Fruit fly (Drosophila melanogaster) whole organism, embryonic: ENCODE measurements around the gene CG8006.

Source experiments
- CG10462 ChIP-seq: fragments of 200-800 bp; sonication (Bioruptor generic); optimal IDR thresholded peaks from 2 replicates; lab custom pipeline; 2016; ENCODE audit warnings: missing biosample characterization, missing genetic modification characterization
- CG11085 ChIP-seq: fragments of 200-800 bp; sonication (Bioruptor generic); IDR thresholded peaks from 2 replicates; pipeline ENCODE4 v1.3.6; 2022; ENCODE audit warnings: missing biosample characterization, missing genetic modification characterization
- CG11398 ChIP-seq: fragments of 200-800 bp; sonication (Bioruptor generic); optimal IDR thresholded peaks from 2 replicates; lab custom pipeline; 2016; ENCODE audit warnings: missing biosample characterization, missing genetic modification characterization
- CG12391 ChIP-seq: fragments of 200-800 bp; sonication (Bioruptor generic); optimal IDR thresholded peaks from 3 replicates; lab custom pipeline; 2018; ENCODE audit warnings: missing biosample characterization, mild to moderate bottlenecking, missing genetic modification characterization, moderate library complexity
- CG14860 ChIP-seq: fragments of 200-800 bp; sonication (Bioruptor generic); IDR thresholded peaks from 3 replicates; pipeline ENCODE4 v1.3.6; 2022; ENCODE audit warnings: missing biosample characterization, missing genetic modification characterization; ENCODE audit not compliant: partially characterized antibody
- CG15269 ChIP-seq: fragments of 200-800 bp; sonication (Bioruptor generic); optimal IDR thresholded peaks from 2 replicates; lab custom pipeline; 2018; ENCODE audit warnings: missing biosample characterization, mild to moderate bottlenecking, missing genetic modification characterization, moderate library complexity
- CG17359 ChIP-seq: fragments of 200-800 bp; sonication (Bioruptor generic); optimal IDR thresholded peaks from 3 replicates; lab custom pipeline; 2018; ENCODE audit warnings: missing biosample characterization, mild to moderate bottlenecking, missing genetic modification characterization, moderate library complexity
- CG17612 ChIP-seq: fragments of 200-800 bp; sonication (Bioruptor generic); IDR thresholded peaks from 2 replicates; pipeline ENCODE4 v1.3.6; 2022; ENCODE audit warnings: missing biosample characterization, missing genetic modification characterization
- CG18011 ChIP-seq: fragments of 200-800 bp; sonication (Bioruptor generic); optimal IDR thresholded peaks from 2 replicates; lab custom pipeline; 2017; ENCODE audit warnings: missing biosample characterization, missing genetic modification characterization, mild to moderate bottlenecking, moderate library complexity, missing genotype
- CG18764 ChIP-seq: fragments of 200-800 bp; sonication (Bioruptor generic); optimal IDR thresholded peaks from 3 replicates; lab custom pipeline; 2016; ENCODE audit warnings: missing biosample characterization, missing genetic modification characterization
- CG2202 ChIP-seq: fragments of 200-800 bp; sonication (Bioruptor generic); optimal IDR thresholded peaks from 2 replicates; lab custom pipeline; 2018; ENCODE audit warnings: missing biosample characterization, mild to moderate bottlenecking, missing genetic modification characterization
- CG33557 ChIP-seq: fragments of 200-800 bp; sonication (Bioruptor generic); optimal IDR thresholded peaks from 2 replicates; lab custom pipeline; 2019; ENCODE audit warnings: missing biosample characterization, mild to moderate bottlenecking, missing genetic modification characterization, moderate library complexity
- CG3847 ChIP-seq: fragments of 200-800 bp; sonication (Bioruptor generic); IDR thresholded peaks from 2 replicates; pipeline ENCODE4 v1.3.6; 2022; ENCODE audit warnings: missing biosample characterization, missing genetic modification characterization
- CG4617 ChIP-seq: fragments of 200-800 bp; sonication (Bioruptor generic); optimal IDR thresholded peaks from 3 replicates; lab custom pipeline; 2016; ENCODE audit warnings: missing biosample characterization, missing genetic modification characterization, borderline replicate concordance
- CG6175 ChIP-seq: fragments of 200-800 bp; sonication (Bioruptor generic); IDR thresholded peaks from 3 replicates; pipeline ENCODE4 v1.3.6; 2022; ENCODE audit warnings: missing biosample characterization, missing genetic modification characterization
- CG7372 ChIP-seq: fragments of 200-800 bp; sonication (Bioruptor generic); IDR thresholded peaks from 2 replicates; pipeline ENCODE4 v1.3.6; 2022; ENCODE audit warnings: missing biosample characterization, missing genetic modification characterization
- CG7556 ChIP-seq: fragments of 200-800 bp; sonication (Bioruptor generic); optimal IDR thresholded peaks from 2 replicates; lab custom pipeline; 2017; ENCODE audit warnings: missing biosample characterization, mild to moderate bottlenecking, missing genetic modification characterization
- CG8290 ChIP-seq, 3 experiments: fragments of 200-800 bp; sonication (Bioruptor generic); optimal IDR thresholded peaks; 2 replicates each; lab custom pipeline; 2016 to 2019; ENCODE audit warnings: missing biosample characterization in 3 of 3, missing genetic modification characterization in 3 of 3, mild to moderate bottlenecking in 2 of 3, moderate library complexity in 1 of 3
- CG9876 ChIP-seq: fragments of 200-800 bp; sonication (Bioruptor generic); optimal IDR thresholded peaks from 2 replicates; lab custom pipeline; 2016; ENCODE audit warnings: missing biosample characterization, missing genetic modification characterization
- D19A ChIP-seq: fragments of 200-800 bp; optimal IDR thresholded peaks from 3 replicates; lab custom pipeline; 2019; ENCODE audit warnings: missing biosample characterization, mild to moderate bottlenecking, missing genetic modification characterization, moderate library complexity
- Doc3 ChIP-seq: fragments of 200-800 bp; sonication (Bioruptor generic); IDR thresholded peaks from 3 replicates; pipeline ENCODE4 v1.3.6; 2022; ENCODE audit warnings: missing biosample characterization, missing genetic modification characterization; ENCODE audit not compliant: partially characterized antibody
- Gsc ChIP-seq: fragments of 200-800 bp; sonication (Bioruptor generic); IDR thresholded peaks from 2 replicates; pipeline ENCODE4 v1.3.6; 2022; ENCODE audit warnings: missing biosample characterization, missing genetic modification characterization
- HmgZ ChIP-seq: fragments of 200-800 bp; sonication (Bioruptor generic); optimal IDR thresholded peaks from 2 replicates; lab custom pipeline; 2018; ENCODE audit warnings: missing biosample characterization, mild to moderate bottlenecking, missing genetic modification characterization
- Lpt ChIP-seq: fragments of >200 bp; optimal IDR thresholded peaks from 2 replicates; lab custom pipeline; 2018; ENCODE audit warnings: missing biosample characterization, missing genetic modification characterization
- Myb ChIP-seq: fragments of 200-800 bp; sonication (Bioruptor generic); optimal IDR thresholded peaks from 2 replicates; lab custom pipeline; 2016; ENCODE audit warnings: missing biosample characterization, missing genetic modification characterization
- NC2α ChIP-seq: fragments of 200-800 bp; sonication (Bioruptor generic); optimal IDR thresholded peaks from 2 replicates; lab custom pipeline; 2016; ENCODE audit warnings: missing biosample characterization, missing genetic modification characterization
- NC2β ChIP-seq: fragments of 200-800 bp; sonication (Bioruptor generic); optimal IDR thresholded peaks from 2 replicates; lab custom pipeline; 2016; ENCODE audit warnings: missing biosample characterization, missing genetic modification characterization
- NfI ChIP-seq: fragments of 200-800 bp; sonication (Bioruptor generic); optimal IDR thresholded peaks from 3 replicates; lab custom pipeline; 2018; ENCODE audit warnings: missing biosample characterization, mild to moderate bottlenecking, missing genetic modification characterization, moderate library complexity
- Ravus ChIP-seq: fragments of 200-800 bp; sonication (Bioruptor generic); IDR thresholded peaks from 2 replicates; pipeline ENCODE4 v1.3.6; 2022; ENCODE audit warnings: missing biosample characterization, missing genetic modification characterization
- ara ChIP-seq: fragments of 200-800 bp; sonication (Bioruptor generic); IDR thresholded peaks from 2 replicates; pipeline ENCODE4 v1.3.6; 2022; ENCODE audit warnings: missing biosample characterization, missing genetic modification characterization
- az2 ChIP-seq: fragments of 200-800 bp; sonication (Bioruptor generic); optimal IDR thresholded peaks from 3 replicates; lab custom pipeline; 2016; ENCODE audit warnings: missing biosample characterization, missing genetic modification characterization
- bigmax ChIP-seq: fragments of 200-800 bp; sonication (Bioruptor generic); optimal IDR thresholded peaks from 2 replicates; lab custom pipeline; 2018; ENCODE audit warnings: missing biosample characterization, mild to moderate bottlenecking, missing genetic modification characterization
- bsh ChIP-seq, 2 experiments: fragments of 200-800 bp; sonication (Bioruptor generic); optimal IDR thresholded peaks; 2 replicates each; lab custom pipeline; 2017 to 2018; ENCODE audit warnings: mild to moderate bottlenecking in 2 of 2, missing biosample characterization in 2 of 2, missing genetic modification characterization in 2 of 2, moderate library complexity in 1 of 2
- caup ChIP-seq: fragments of 200-800 bp; sonication (Bioruptor generic); optimal IDR thresholded peaks from 3 replicates; lab custom pipeline; 2017; ENCODE audit warnings: missing biosample characterization, mild to moderate bottlenecking, missing genetic modification characterization, moderate library complexity; ENCODE audit not compliant: severe bottlenecking
- dimm ChIP-seq: fragments of 200-800 bp; sonication (Bioruptor generic); IDR thresholded peaks from 2 replicates; pipeline ENCODE4 v1.3.6; 2022; ENCODE audit warnings: missing biosample characterization, missing genetic modification characterization
- dmrt99B ChIP-seq: fragments of 200-800 bp; sonication (Bioruptor generic); optimal IDR thresholded peaks from 2 replicates; lab custom pipeline; 2018; ENCODE audit warnings: missing biosample characterization, mild to moderate bottlenecking, missing genetic modification characterization, moderate library complexity
- ftz-f1 ChIP-seq: fragments of 200-800 bp; sonication (Bioruptor generic); optimal IDR thresholded peaks from 2 replicates; lab custom pipeline; 2016; ENCODE audit warnings: missing biosample characterization, missing genetic modification characterization
- gfzf ChIP-seq: fragments of 200-800 bp; sonication (Bioruptor generic); optimal IDR thresholded peaks from 2 replicates; lab custom pipeline; 2016; ENCODE audit warnings: missing biosample characterization, mild to moderate bottlenecking, missing genetic modification characterization, moderate library complexity
- ham ChIP-seq: fragments of 200-800 bp; sonication (Bioruptor generic); IDR thresholded peaks from 2 replicates; pipeline ENCODE4 v1.3.6; 2022; ENCODE audit warnings: missing biosample characterization, missing genetic modification characterization
- hbn ChIP-seq: fragments of 200-800 bp; sonication (Bioruptor generic); IDR thresholded peaks from 2 replicates; pipeline ENCODE4 v1.3.6; 2022; ENCODE audit warnings: missing biosample characterization, missing genetic modification characterization; ENCODE audit not compliant: partially characterized antibody
- kah ChIP-seq: fragments of 200-800 bp; sonication (Bioruptor generic); optimal IDR thresholded peaks from 2 replicates; lab custom pipeline; 2018; ENCODE audit warnings: missing biosample characterization, mild to moderate bottlenecking, missing genetic modification characterization
- nerfin-1 ChIP-seq: fragments of 200-800 bp; sonication (Bioruptor generic); optimal IDR thresholded peaks from 3 replicates; lab custom pipeline; 2019; ENCODE audit warnings: missing biosample characterization, mild to moderate bottlenecking, missing genetic modification characterization, moderate library complexity
- onecut ChIP-seq: fragments of 200-800 bp; sonication (Bioruptor generic); IDR thresholded peaks from 2 replicates; pipeline ENCODE4 v1.3.6; 2022; ENCODE audit warnings: missing biosample characterization, missing genetic modification characterization
- p53 ChIP-seq: fragments of 200-800 bp; sonication (Bioruptor generic); optimal IDR thresholded peaks from 2 replicates; lab custom pipeline; 2016; ENCODE audit warnings: missing biosample characterization, missing genetic modification characterization
- psq ChIP-seq: fragments of 200-800 bp; sonication (Bioruptor generic); optimal IDR thresholded peaks from 2 replicates; lab custom pipeline; 2017; ENCODE audit warnings: missing biosample characterization, missing genetic modification characterization
- pum ChIP-seq: fragments of 200-800 bp; sonication (Bioruptor generic); optimal IDR thresholded peaks from 2 replicates; lab custom pipeline; 2016; ENCODE audit warnings: missing biosample characterization, missing genetic modification characterization
- ro ChIP-seq: fragments of 200-800 bp; sonication (Bioruptor generic); IDR thresholded peaks from 2 replicates; pipeline ENCODE4 v1.3.6; 2022; ENCODE audit warnings: missing biosample characterization, missing genetic modification characterization
- sob ChIP-seq: fragments of 200-800 bp; sonication (Bioruptor generic); IDR thresholded peaks from 2 replicates; pipeline ENCODE4 v1.3.6; 2022; ENCODE audit warnings: missing biosample characterization, missing genetic modification characterization
- stwl ChIP-seq: fragments of 200-800 bp; sonication (Bioruptor generic); optimal IDR thresholded peaks from 3 replicates; lab custom pipeline; 2018; ENCODE audit warnings: missing biosample characterization, mild to moderate bottlenecking, missing genetic modification characterization, moderate library complexity
- tna ChIP-seq: fragments of 200-800 bp; sonication (Bioruptor generic); IDR thresholded peaks from 2 replicates; pipeline ENCODE4 v1.3.6; 2022; ENCODE audit warnings: missing biosample characterization, missing genetic modification characterization; ENCODE audit not compliant: partially characterized antibody
- zen2 ChIP-seq: fragments of 200-800 bp; sonication (Bioruptor generic); IDR thresholded peaks from 3 replicates; pipeline ENCODE4 v1.3.6; 2022; ENCODE audit warnings: missing biosample characterization, missing genetic modification characterization; ENCODE audit not compliant: partially characterized antibody

Gene CG8006

dm6 chr3L:8175818-8176217, 35.9 kb upstream of the CG8006 start, which contains the start of gene RecQ4 (continued):
- TF ChIP-seq CG11085 (no peak), HmgZ (tag; lab: Kevin White, UChicago) (peak; percentile 40), CG7372 (GFP tag; lab: Robert Waterston, UW) (no peak), ham (GFP tag; lab: Robert Waterston, UW) (no peak), tna (GFP tag; lab: Robert Waterston, UW) (no peak), CG18011 (GFP tag; lab: Kevin White, UChicago) (peak; percentile 17), p53 (GFP tag; lab: Kevin White, UChicago) (no peak), CG15269 (tag; lab: Kevin White, UChicago) (no peak), CG12391 (no peak), CG8290 (GFP tag; optimal IDR thresholded peaks at IDR 0.05; lab: Kevin White, UChicago) (no peak), CG8290 (tag; optimal IDR thresholded peaks at IDR 0.05; lab: Kevin White, UChicago) (no peak), zen2 (no peak), gfzf (peak; percentile 44), NfI (GFP tag; lab: Kevin White, UChicago) (no peak), caup (GFP tag; lab: Kevin White, UChicago) (no peak), CG2202 (tag; lab: Kevin White, UChicago) (no peak), D19A (tag; lab: Kevin White, UChicago) (no peak), CG11398 (no peak), NC2β (GFP tag; lab: Kevin White, UChicago) (no peak), CG14860 (GFP tag; lab: Robert Waterston, UW) (no peak), CG3847 (GFP tag; lab: Robert Waterston, UW) (peak; percentile 87), hbn (GFP tag; lab: Robert Waterston, UW) (peak; percentile 25; the same call in 1 of the 2 replicates), ro (GFP tag; lab: Robert Waterston, UW) (no peak), dmrt99B (tag; lab: Kevin White, UChicago) (no peak), dimm (GFP tag; lab: Robert Waterston, UW) (no peak), kah (GFP tag; lab: Kevin White, UChicago) (no peak), CG18764 (GFP tag; lab: Kevin White, UChicago) (no peak), CG33557 (GFP tag; lab: Kevin White, UChicago) (no peak), psq (GFP tag; lab: Kevin White, UChicago) (no peak), CG9876 (no peak), Gsc (GFP tag; lab: Robert Waterston, UW) (no peak), Doc3 (GFP tag; lab: Robert Waterston, UW) (0 out of 3 replicates have a peak, but pooled peaks have one; percentile 26), Lpt (GFP tag; lab: Kevin White, UChicago) (no peak), onecut (GFP tag; lab: Robert Waterston, UW) (no peak), NC2α (GFP tag; lab: Kevin White, UChicago) (no peak), nerfin-1 (tag; lab: Kevin White, UChicago) (no peak), ftz-f1 (GFP tag; lab: Kevin White, UChicago) (peak; percentile 9), az2 (GFP tag; lab: Kevin White, UChicago) (no peak), Ravus (GFP tag; lab: Robert Waterston, UW) (no peak), CG10462 (GFP tag; lab: Kevin White, UChicago) (no peak), CG4617 (GFP tag; lab: Kevin White, UChicago) (peak; percentile 8), bigmax (GFP tag; lab: Kevin White, UChicago) (peak; percentile 54), Myb (GFP tag; lab: Kevin White, UChicago) (peak; percentile 46), ara (GFP tag; lab: Robert Waterston, UW) (no peak), CG17359 (no peak), CG17612 (GFP tag; lab: Robert Waterston, UW) (no peak), pum (GFP tag; lab: Kevin White, UChicago) (no peak), stwl (tag; lab: Kevin White, UChicago) (peak; percentile 77), CG7556 (GFP tag; lab: Kevin White, UChicago) (no peak), bsh (GFP tag; optimal IDR thresholded peaks at IDR 0.05; lab: Kevin White, UChicago) (no peak), sob (GFP tag; lab: Robert Waterston, UW) (no peak), CG6175 (GFP tag; lab: Robert Waterston, UW) (no peak)
